Worm (Caenorhabditis elegans) whole organism, young adult: Measurements from ENCODE around the gene catp-7.

Experiments
- B0035.1 ChIP-seq: sonication (generic microtip); optimal IDR thresholded peaks from 2 replicates; lab custom pipeline; 2016; ENCODE audit warnings: missing genetic modification characterization, mild to moderate bottlenecking, missing compliant biosample characterization, missing genotype, missing genetic modification reagents
- D2030.7 ChIP-seq: fragments of 200-800 bp; sonication (Bioruptor generic); IDR thresholded peaks from 2 replicates; pipeline ENCODE4 v1.3.6; 2022; ENCODE audit warnings: missing genetic modification reagents, missing genetic modification characterization, missing compliant biosample characterization
- F49E8.2 ChIP-seq: sonication (generic microtip); optimal IDR thresholded peaks from 3 replicates; lab custom pipeline; 2017; ENCODE audit warnings: missing genetic modification characterization, mild to moderate bottlenecking, missing compliant biosample characterization, antibody characterized with exemption, moderate library complexity; ENCODE audit not compliant: insufficient read depth
- fkh-3 ChIP-seq: sonication (generic microtip); optimal IDR thresholded peaks from 2 replicates; lab custom pipeline; 2016; ENCODE audit warnings: mild to moderate bottlenecking, missing genetic modification characterization, missing compliant biosample characterization
- him-1 ChIP-seq: sonication (generic microtip); optimal IDR thresholded peaks from 2 replicates; lab custom pipeline; 2016; ENCODE audit warnings: missing genotype, missing genetic modification reagents, missing genetic modification characterization, missing compliant biosample characterization
- mel-28 ChIP-seq: sonication (generic microtip); optimal IDR thresholded peaks from 2 replicates; lab custom pipeline; 2016; ENCODE audit warnings: borderline replicate concordance, mild to moderate bottlenecking, missing genetic modification characterization, missing compliant biosample characterization
- nfya-1 ChIP-seq: sonication (generic microtip); optimal IDR thresholded peaks from 2 replicates; lab custom pipeline; 2017; ENCODE audit warnings: antibody characterized with exemption, missing compliant biosample characterization, missing genetic modification characterization, borderline replicate concordance; ENCODE audit not compliant: insufficient read depth
- sea-2 ChIP-seq: fragments of 200-800 bp; sonication (Bioruptor generic); IDR thresholded peaks from 2 replicates; pipeline ENCODE4 v1.3.6; 2022; ENCODE audit warnings: missing genetic modification characterization, missing compliant biosample characterization
- snpc-1.3 ChIP-seq: sonication (generic microtip); optimal IDR thresholded peaks from 2 replicates; lab custom pipeline; 2017; ENCODE audit warnings: missing genetic modification characterization, mild to moderate bottlenecking, missing compliant biosample characterization, antibody characterized with exemption, moderate library complexity, missing genotype, missing genetic modification reagents; ENCODE audit not compliant: insufficient read depth

DNA sequence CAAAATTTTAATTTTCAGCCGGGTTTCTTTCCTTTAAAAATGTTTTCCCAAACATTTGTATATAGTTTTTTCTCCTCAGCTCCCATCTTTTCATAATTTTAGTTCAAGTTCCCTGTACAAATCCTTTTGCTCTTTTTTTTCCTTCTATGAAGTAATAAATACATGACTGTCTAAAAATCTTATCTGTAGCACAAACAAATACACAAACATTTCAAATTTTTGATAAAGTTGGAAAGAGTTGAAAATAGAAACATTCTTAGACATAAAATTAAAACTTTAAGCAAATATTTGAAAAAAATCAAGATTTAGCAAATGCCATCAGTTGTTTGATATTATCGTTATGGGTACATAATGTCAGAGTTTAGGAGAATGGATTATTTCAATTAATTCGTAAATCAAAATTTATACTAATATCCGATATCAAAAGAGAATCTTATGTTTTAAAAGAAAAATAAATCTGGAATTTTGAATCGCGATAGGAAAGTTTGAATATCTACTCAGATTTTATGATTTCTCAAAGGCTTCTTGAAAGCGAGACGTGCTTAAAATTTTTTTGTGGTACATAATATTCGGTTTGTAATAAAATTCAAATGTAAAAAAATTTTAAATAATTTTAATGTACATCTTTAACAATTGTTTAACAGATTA is 47.6 kb upstream of the catp-7 start:
- no peak for TF ChIP-seq F49E8.2 (tag; lab: Kevin White, UChicago)
- TF ChIP-seq B0035.1 (tag; lab: Kevin White, UChicago), result no peak
- TF ChIP-seq mel-28 (tag; lab: Kevin White, UChicago), result no peak
- no peak for TF ChIP-seq snpc-1.3
- no peak for TF ChIP-seq D2030.7
- TF ChIP-seq fkh-3 (tag; lab: Kevin White, UChicago), result no peak
- TF ChIP-seq nfya-1 (tag; lab: Kevin White, UChicago), result no peak
- no peak for TF ChIP-seq sea-2 (GFP tag; lab: Robert Waterston, UW)
- TF ChIP-seq him-1 (tag; lab: Kevin White, UChicago), result no peak
